Worm (Caenorhabditis elegans): ENCODE data around the gene W04D2.4.

DNA sequence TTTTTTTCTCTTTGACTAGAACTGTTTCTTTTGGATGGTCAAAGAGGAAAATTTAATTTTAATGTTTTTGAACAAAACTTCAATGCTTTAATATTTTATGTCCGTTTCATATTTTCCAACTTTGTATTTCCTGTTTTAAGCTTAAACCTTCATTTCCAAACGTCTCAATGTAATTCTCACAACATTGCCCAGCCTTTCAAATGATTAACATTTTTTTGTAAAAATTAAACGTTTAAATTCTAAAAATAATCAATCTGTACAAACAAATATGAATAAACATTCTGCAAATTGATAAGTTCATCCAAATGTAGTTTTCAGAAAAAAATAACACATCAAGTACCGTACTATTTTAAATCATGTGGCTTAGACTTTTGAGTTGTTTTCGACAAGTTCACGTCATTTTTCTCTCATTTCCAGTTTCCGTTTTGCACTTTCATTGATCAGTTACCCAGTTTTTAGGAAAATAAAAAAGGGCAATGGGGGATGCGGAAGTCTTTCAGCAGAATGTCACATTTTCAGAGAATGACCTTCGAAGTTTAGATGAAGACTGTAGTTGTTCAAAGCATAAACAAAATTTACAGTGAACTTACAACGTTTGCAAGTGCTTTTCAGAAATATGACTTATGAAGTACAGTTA lies 45.2 kb upstream of the W04D2.4 start:
- no peak for TF ChIP-seq ama-1 (optimal IDR thresholded peaks at IDR 0.05)
- no peak for TF ChIP-seq aly-1 (tag; optimal IDR thresholded peaks at IDR 0.05)
- TF ChIP-seq scrt-1 (GFP tag; IDR thresholded peaks at IDR 0.05) = no peak
- TF ChIP-seq hmbx-1 (tag; optimal IDR thresholded peaks at IDR 0.05) = no peak
- no peak for TF ChIP-seq sea-1 (GFP tag; conservative IDR thresholded peaks at IDR 0.05)
- no peak for TF ChIP-seq tbx-37 (GFP tag; conservative IDR thresholded peaks at IDR 0.05)
- TF ChIP-seq ets-7 (tag; optimal IDR thresholded peaks at IDR 0.05) = no peak
- TF ChIP-seq pes-1 (GFP tag; IDR thresholded peaks at IDR 0.05) = no peak
- TF ChIP-seq hmg-4 (GFP tag; optimal IDR thresholded peaks at IDR 0.05) = no peak
- no peak for TF ChIP-seq flt-1 (GFP tag; IDR thresholded peaks at IDR 0.05)
- TF ChIP-seq tra-4 (tag; optimal IDR thresholded peaks at IDR 0.05) = no peak
- no peak for TF ChIP-seq ceh-13 (GFP tag; optimal IDR thresholded peaks at IDR 0.05)
- TF ChIP-seq B0310.2 (tag; optimal IDR thresholded peaks at IDR 0.05) = no peak

Data from whole organism, early embryonic.